Worm (Caenorhabditis elegans) whole organism, young adult: ENCODE results near the gene F22E5.17.

Source experiments
- Y56A3A.18 ChIP-seq: fragments of 200-800 bp; sonication (Bioruptor generic); IDR thresholded peaks from 2 replicates; pipeline ENCODE4 v1.3.6; 2022; ENCODE audit warnings: missing genetic modification reagents, missing genetic modification characterization, missing compliant biosample characterization
- Y79H2A.3 ChIP-seq: fragments of 200-800 bp; sonication (Bioruptor generic); conservative IDR thresholded peaks from 2 replicates; pipeline ENCODE4 v1.3.6; 2022; ENCODE audit warnings: missing genetic modification reagents, missing genetic modification characterization, missing compliant biosample characterization
- ama-1 ChIP-seq, 3 experiments: fragments of 150-350 bp in 1 of 3; sonication (generic microtip) in 2 of 3; optimal IDR thresholded peaks; 2 replicates each; lab custom pipeline; 2014 to 2018; ENCODE audit warnings: missing biosample characterization in 2 of 3, missing genetic modification characterization in 2 of 3, missing genetic modification reagents in 2 of 3
- aptf-3 ChIP-seq: fragments of 200-800 bp; sonication (Bioruptor generic); IDR thresholded peaks from 2 replicates; pipeline ENCODE4 v1.3.6; 2022; ENCODE audit warnings: missing genetic modification characterization, missing compliant biosample characterization
- attf-5 ChIP-seq: fragments of 200-800 bp; sonication (Bioruptor generic); optimal IDR thresholded peaks from 2 replicates; lab custom pipeline; 2018; ENCODE audit warnings: mild to moderate bottlenecking, missing genetic modification characterization, missing compliant biosample characterization
- bed-2 ChIP-seq: fragments of 200-800 bp; sonication (Bioruptor generic); IDR thresholded peaks from 2 replicates; pipeline ENCODE4 v1.3.6; 2022; ENCODE audit warnings: missing genetic modification reagents, missing genetic modification characterization, missing compliant biosample characterization
- lsl-1 ChIP-seq: fragments of 200-800 bp; sonication (Bioruptor generic); optimal IDR thresholded peaks from 2 replicates; lab custom pipeline; 2018; ENCODE audit warnings: mild to moderate bottlenecking, missing genetic modification characterization, moderate library complexity, missing compliant biosample characterization
- snpc-4 ChIP-seq, 5 experiments: fragments of 150-350 bp in 1 of 5; sonication (generic microtip) in 4 of 5; optimal IDR thresholded peaks; 2 replicates each; lab custom pipeline; 2014 to 2018; ENCODE audit warnings: missing genetic modification characterization in 5 of 5, missing biosample characterization in 3 of 5, antibody characterized with exemption in 2 of 5, mild to moderate bottlenecking in 2 of 5, missing compliant biosample characterization in 2 of 5, missing genotype in 2 of 5, moderate library complexity in 2 of 5, missing genetic modification reagents in 1 of 5
- sptf-2 ChIP-seq: fragments of 200-800 bp; sonication (Bioruptor generic); optimal IDR thresholded peaks from 2 replicates; lab custom pipeline; 2018; ENCODE audit warnings: mild to moderate bottlenecking, missing genetic modification characterization, missing compliant biosample characterization
- tbx-9 ChIP-seq: sonication (generic microtip); optimal IDR thresholded peaks from 2 replicates; lab custom pipeline; 2016; ENCODE audit warnings: borderline replicate concordance, missing genetic modification characterization, inconsistent platforms, missing compliant biosample characterization

DNA sequence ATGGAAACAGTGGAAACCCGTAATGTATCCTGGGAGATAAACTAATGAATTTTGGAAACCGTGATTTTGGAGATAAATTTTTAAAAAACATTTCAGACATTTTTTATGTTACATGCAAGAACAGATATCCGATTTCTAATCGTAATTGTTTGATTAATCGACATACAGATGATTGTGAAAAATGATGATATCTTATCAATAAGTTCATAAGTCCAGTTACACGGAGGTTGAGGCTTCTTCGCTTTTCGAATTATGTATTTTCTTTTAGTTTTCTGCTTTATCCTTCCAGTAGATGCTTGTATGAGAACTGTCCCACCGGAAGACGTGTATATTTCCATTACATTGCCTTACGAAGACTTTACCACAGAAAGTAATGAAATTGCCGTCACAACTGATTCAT lies 12.2 kb upstream of the F22E5.17 start, which contains the start of gene F22E5.22:
- TF ChIP-seq tbx-9 (tag; lab: Kevin White, UChicago) (no peak), Y56A3A.18 (GFP tag; lab: Robert Waterston, UW) (no peak), aptf-3 (no peak), Y79H2A.3 (GFP tag; lab: Robert Waterston, UW) (no peak), ama-1 (optimal IDR thresholded peaks at IDR 0.05; lab: Kevin White, UChicago) (no peak), ama-1 (GFP tag; optimal IDR thresholded peaks at IDR 0.05; lab: Kevin White, UChicago) (no peak), snpc-4 (GFP tag; optimal IDR thresholded peaks at IDR 0.05; lab: Kevin White, UChicago) (no peak), snpc-4 (tag; optimal IDR thresholded peaks at IDR 0.05; lab: Kevin White, UChicago) (no peak), lsl-1 (no peak), attf-5 (GFP tag; lab: Kevin White, UChicago) (no peak), sptf-2 (GFP tag; lab: Kevin White, UChicago) (no peak), bed-2 (GFP tag; lab: Robert Waterston, UW) (no peak)
